Worm (Caenorhabditis elegans): ENCODE measurements around the gene T19H12.12.

- no peak for TF ChIP-seq fos-1 (tag; optimal IDR thresholded peaks at IDR 0.05)
- TF ChIP-seq lsy-2 (tag; optimal IDR thresholded peaks at IDR 0.05), result no peak
- no peak for TF ChIP-seq zag-1 (tag; optimal IDR thresholded peaks at IDR 0.05)
- TF ChIP-seq mdl-1 (tag; optimal IDR thresholded peaks at IDR 0.05), result no peak
- TF ChIP-seq nhr-11 (tag; optimal IDR thresholded peaks at IDR 0.05), result no peak
- TF ChIP-seq snpc-4 (tag; optimal IDR thresholded peaks at IDR 0.05), result no peak
- no peak for TF ChIP-seq blmp-1 (tag; optimal IDR thresholded peaks at IDR 0.05; ENCODE audit: insufficient read depth)
- no peak for TF ChIP-seq unc-39 (tag; optimal IDR thresholded peaks at IDR 0.05)
- no peak for TF ChIP-seq nhr-6 (tag; optimal IDR thresholded peaks at IDR 0.05)
- no peak for TF ChIP-seq egl-27 (tag; optimal IDR thresholded peaks at IDR 0.05)
- TF ChIP-seq ama-1 (optimal IDR thresholded peaks at IDR 0.05), result no peak
- no peak for TF ChIP-seq nhr-12 (tag; optimal IDR thresholded peaks at IDR 0.05)
- no peak for TF ChIP-seq mbf-1 (tag; optimal IDR thresholded peaks at IDR 0.05)
These were observed 5.3 kb upstream of the T19H12.12 start, which contains the start of gene T19H12.15 for ce11 chrV:4879251-4879650.
